Fruit fly (Drosophila melanogaster): ENCODE results near the gene robl37BC.

robl37BC gene

dm6 chr2L:18968370-18969105 lies 42.1 kb upstream of the robl37BC start, which contains the start of the genes Nak and Tango6 (continued):
- TF ChIP-seq stwl (tag; optimal IDR thresholded peaks at IDR 0.05): peak; percentile 81
- TF ChIP-seq klu (GFP tag; IDR thresholded peaks at IDR 0.05): no peak
- TF ChIP-seq CG3726 (GFP tag; IDR thresholded peaks at IDR 0.05): no peak
- TF ChIP-seq CG15514 (GFP tag; optimal IDR thresholded peaks at IDR 0.05): peak; percentile 34
- peak; percentile 26 for TF ChIP-seq CG4424 (GFP tag; optimal IDR thresholded peaks at IDR 0.05)
- TF ChIP-seq CG9437 (GFP tag; optimal IDR thresholded peaks at IDR 0.05): no peak
- no peak for TF ChIP-seq vfl (GFP tag; optimal IDR thresholded peaks at IDR 0.05)
- TF ChIP-seq zfh1 (GFP tag; IDR thresholded peaks at IDR 0.05): no peak
- TF ChIP-seq p53 (GFP tag; optimal IDR thresholded peaks at IDR 0.05): peak; percentile 33
- peak; percentile 76 for TF ChIP-seq ewg (GFP tag; optimal IDR thresholded peaks at IDR 0.05)
- TF ChIP-seq stc (GFP tag; IDR thresholded peaks at IDR 0.05): no peak
- no peak for TF ChIP-seq Gug (GFP tag; IDR thresholded peaks at IDR 0.05)
- peak; percentile 83 for TF ChIP-seq Med (GFP tag)
- TF ChIP-seq CG12391 (tag; optimal IDR thresholded peaks at IDR 0.05): peak; percentile 63
- no peak for TF ChIP-seq corto (GFP tag; optimal IDR thresholded peaks at IDR 0.05)
- TF ChIP-seq CG11695 (GFP tag; IDR thresholded peaks at IDR 0.05): no peak
- TF ChIP-seq CG18476 (GFP tag; optimal IDR thresholded peaks at IDR 0.05): peak; percentile 29
- TF ChIP-seq gsb-n (tag; optimal IDR thresholded peaks at IDR 0.05): peak; percentile 95
- TF ChIP-seq bcd (GFP tag; optimal IDR thresholded peaks at IDR 0.05): no peak
- TF ChIP-seq da (GFP tag; optimal IDR thresholded peaks at IDR 0.05): no peak
- TF ChIP-seq Dad (GFP tag; optimal IDR thresholded peaks at IDR 0.05): peak; percentile 8
- TF ChIP-seq C15 (GFP tag; IDR thresholded peaks at IDR 0.05): no peak
- TF ChIP-seq Rx (GFP tag; IDR thresholded peaks at IDR 0.05): no peak
- TF ChIP-seq en (GFP tag; optimal IDR thresholded peaks at IDR 0.05): no peak
- TF ChIP-seq odd (GFP tag; optimal IDR thresholded peaks at IDR 0.05): no peak
- TF ChIP-seq CG14050 (GFP tag; IDR thresholded peaks at IDR 0.05): no peak
- peak; percentile 9 for TF ChIP-seq luna (GFP tag; optimal IDR thresholded peaks at IDR 0.05)
- no peak for TF ChIP-seq CG7357 (GFP tag; IDR thresholded peaks at IDR 0.05)
- peak; percentile 45 for TF ChIP-seq YL-1 (GFP tag; optimal IDR thresholded peaks at IDR 0.05)
- no peak for TF ChIP-seq CG10366 (GFP tag; IDR thresholded peaks at IDR 0.05)
- no peak for TF ChIP-seq emc (GFP tag; optimal IDR thresholded peaks at IDR 0.05)
- no peak for TF ChIP-seq CG12769 (tag; optimal IDR thresholded peaks at IDR 0.05)
- peak; percentile 10 for TF ChIP-seq CG3838 (GFP tag; optimal IDR thresholded peaks at IDR 0.05)
- peak; percentile 34; the same call in 1 of the 2 replicates for TF ChIP-seq CG31441 (GFP tag; IDR thresholded peaks at IDR 0.05)
- no peak for TF ChIP-seq Poxn (GFP tag; IDR thresholded peaks at IDR 0.05)
- peak; percentile 83 for TF ChIP-seq CG6791 (GFP tag; IDR thresholded peaks at IDR 0.05; ENCODE audit: partially characterized antibody)
- no peak for TF ChIP-seq prd (optimal IDR thresholded peaks at IDR 0.05)
- TF ChIP-seq prd (GFP tag; IDR thresholded peaks at IDR 0.05): peak; percentile 33; the same call in 1 of the 3 replicates
- no peak for TF ChIP-seq CG5953 (GFP tag; IDR thresholded peaks at IDR 0.05)
- no peak for TF ChIP-seq CG32767 (GFP tag; IDR thresholded peaks at IDR 0.05)
- peak; percentile 41 for TF ChIP-seq CG13424 (tag; optimal IDR thresholded peaks at IDR 0.05)
- peak; percentile 50 for TF ChIP-seq CG15601 (tag; optimal IDR thresholded peaks at IDR 0.05)
- peak; percentile 40 for TF ChIP-seq Nf-YC (tag; optimal IDR thresholded peaks at IDR 0.05)
- TF ChIP-seq CG4360 (GFP tag; IDR thresholded peaks at IDR 0.05): no peak
- TF ChIP-seq dati (GFP tag; IDR thresholded peaks at IDR 0.05): no peak
- TF ChIP-seq CG10209 (GFP tag; optimal IDR thresholded peaks at IDR 0.05): no peak
- no peak for TF ChIP-seq pum (GFP tag; optimal IDR thresholded peaks at IDR 0.05)
- no peak for TF ChIP-seq CG43689 (GFP tag; IDR thresholded peaks at IDR 0.05)
- TF ChIP-seq Taf1 (GFP tag; IDR thresholded peaks at IDR 0.05): no peak
- peak; percentile 49 to 87 for TF ChIP-seq tll (GFP tag; optimal IDR thresholded peaks at IDR 0.05)
- TF ChIP-seq her (GFP tag; optimal IDR thresholded peaks at IDR 0.05): no peak

All from whole organism, embryonic.